Worm (Caenorhabditis elegans): ENCODE measurements around the gene nas-1.

The nas-1 gene

ce11 chrIII:13455816-13456215, 50.2 kb downstream of the nas-1 start:
- TF ChIP-seq unc-62 (GFP tag; optimal IDR thresholded peaks at IDR 0.05), result no peak

- no peak for TF ChIP-seq unc-62 (GFP tag; optimal IDR thresholded peaks at IDR 0.05)
These were observed 51.7 kb downstream of the nas-1 start for ce11 chrIII:13457305-13457704.
